Worm (Caenorhabditis elegans) whole organism, early embryonic: ENCODE data around the gene T10H4.13.
"Not testable (repeated sequence)": the region's sequence is repeated elsewhere in the genome, so short reads cannot be mapped to it uniquely, and the experiment has no call there.

Experiments
- F13C5.2 ChIP-seq: sonication (generic microtip); optimal IDR thresholded peaks from 2 replicates; lab custom pipeline; 2017; ENCODE audit warnings: mild to moderate bottlenecking, missing genetic modification characterization, inconsistent platforms, missing compliant biosample characterization
- aly-1 ChIP-seq: sonication (generic microtip); optimal IDR thresholded peaks from 2 replicates; lab custom pipeline; 2016; ENCODE audit warnings: missing genetic modification characterization, missing compliant biosample characterization
- ama-1 ChIP-seq: fragments of 150-350 bp; optimal IDR thresholded peaks from 2 replicates; lab custom pipeline; 2014
- ets-7 ChIP-seq: sonication (generic microtip); optimal IDR thresholded peaks from 2 replicates; lab custom pipeline; 2016; ENCODE audit warnings: missing genotype, missing genetic modification characterization, missing compliant biosample characterization
- hmg-4 ChIP-seq: fragments of 200-800 bp; sonication (Bioruptor generic); optimal IDR thresholded peaks from 2 replicates; lab custom pipeline; 2018; ENCODE audit warnings: mild to moderate bottlenecking, missing genetic modification characterization, missing compliant biosample characterization

DNA sequence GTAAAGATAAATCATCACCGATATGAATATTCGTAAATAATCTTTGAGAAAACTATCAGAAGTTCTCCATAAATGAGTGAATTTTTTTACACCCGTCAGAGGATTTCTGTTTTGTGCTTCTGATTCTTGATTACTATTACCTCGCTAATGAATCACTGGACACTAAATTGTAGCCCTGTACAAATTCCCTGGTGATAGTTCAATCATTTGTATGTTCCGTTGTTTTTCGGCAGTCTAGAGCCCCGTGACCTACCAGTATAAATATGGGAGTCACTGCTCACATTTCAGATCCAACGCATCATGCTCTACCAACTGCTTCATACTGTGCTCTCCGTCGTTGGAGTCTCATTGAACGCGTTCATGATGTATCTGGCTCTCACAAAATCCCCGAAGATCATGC is 17.0 kb downstream of the T10H4.13 start, which contains the start of gene srd-28:
- not testable (repeated sequence) for TF ChIP-seq aly-1 (tag; lab: Kevin White, UChicago); ama-1 (lab: Kevin White, UChicago); hmg-4 (GFP tag; lab: Kevin White, UChicago); ets-7 (tag; lab: Kevin White, UChicago); F13C5.2 (tag; lab: Kevin White, UChicago)
